Fruit fly (Drosophila melanogaster): ENCODE measurements around the gene RpS13.

RpS13 gene

DNA sequence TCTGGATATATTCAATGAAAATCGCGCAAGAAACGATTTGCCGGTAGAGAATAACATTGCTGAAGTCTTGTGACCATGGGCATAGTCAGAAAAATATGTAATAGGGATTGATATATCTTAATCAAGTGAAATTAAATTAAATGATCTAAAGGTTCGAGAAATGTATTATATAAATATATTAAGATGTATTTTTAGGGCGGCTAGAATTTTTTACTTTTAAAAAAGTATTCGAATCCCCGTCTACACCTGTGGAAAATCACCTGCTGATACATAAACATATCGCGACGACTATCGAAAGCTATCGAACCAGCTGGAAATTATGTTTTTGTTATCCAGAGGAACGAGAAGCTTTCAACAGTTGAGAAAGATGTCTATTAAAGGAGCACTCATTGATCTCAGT, 12.3 kb upstream of the RpS13 start, which contains the start of the genes CG13390 and CG17294 (continued):
- peak; percentile 99 for TF ChIP-seq gcm (GFP tag; optimal IDR thresholded peaks at IDR 0.05)
- peak; percentile 36 for TF ChIP-seq Neu2 (GFP tag; optimal IDR thresholded peaks at IDR 0.05; ENCODE audit: borderline replicate concordance)
- TF ChIP-seq dati (GFP tag; IDR thresholded peaks at IDR 0.05), result peak; percentile 98
- TF ChIP-seq CG17385 (GFP tag; optimal IDR thresholded peaks at IDR 0.05), result peak; percentile 99
- TF ChIP-seq Nf-YB (GFP tag; optimal IDR thresholded peaks at IDR 0.05), result peak; percentile 91
- peak; percentile 98 for TF ChIP-seq ATbp (GFP tag; optimal IDR thresholded peaks at IDR 0.05)
- peak; percentile 100 for TF ChIP-seq Awh (GFP tag; IDR thresholded peaks at IDR 0.05)
- TF ChIP-seq Sin3A (optimal IDR thresholded peaks at IDR 0.05), result no peak
- peak; percentile 95 for TF ChIP-seq Nf-YC (tag; optimal IDR thresholded peaks at IDR 0.05)
- peak; percentile 99 for TF ChIP-seq CG43689 (GFP tag; IDR thresholded peaks at IDR 0.05)
- TF ChIP-seq CG10366 (GFP tag; IDR thresholded peaks at IDR 0.05), result peak; percentile 99
- TF ChIP-seq CG6254 (GFP tag; optimal IDR thresholded peaks at IDR 0.05), result peak; percentile 97
- peak; percentile 91 for TF ChIP-seq TFAM (GFP tag; optimal IDR thresholded peaks at IDR 0.05)
- peak; percentile 100 for TF ChIP-seq HLH3B (GFP tag; IDR thresholded peaks at IDR 0.05)
- TF ChIP-seq CG8281 (tag; optimal IDR thresholded peaks at IDR 0.05), result peak; percentile 96
- TF ChIP-seq CG17612 (GFP tag; IDR thresholded peaks at IDR 0.05), result peak; percentile 99
- peak; percentile 100 for TF ChIP-seq CG7839 (tag; optimal IDR thresholded peaks at IDR 0.05)
- TF ChIP-seq Stat92E (GFP tag; optimal IDR thresholded peaks at IDR 0.05), result peak in 1 of 3 experiments; percentile 98
- peak; percentile 71 for TF ChIP-seq Bgb (GFP tag; IDR thresholded peaks at IDR 0.05; ENCODE audit: partially characterized antibody)
- TF ChIP-seq h (optimal IDR thresholded peaks at IDR 0.05), result no peak
- 0 out of 3 replicates have a peak, but pooled peaks have one; percentile 44 for TF ChIP-seq CG14860 (GFP tag; IDR thresholded peaks at IDR 0.05; ENCODE audit: partially characterized antibody)
- peak; percentile 100 for TF ChIP-seq Hmr (GFP tag; optimal IDR thresholded peaks at IDR 0.05)
- TF ChIP-seq CG31224 (GFP tag; IDR thresholded peaks at IDR 0.05), result peak; percentile 99
- TF ChIP-seq CG13424 (tag; optimal IDR thresholded peaks at IDR 0.05), result peak; percentile 100
- TF ChIP-seq CG14050 (GFP tag; IDR thresholded peaks at IDR 0.05), result peak; percentile 99
- peak; percentile 92 for TF ChIP-seq Hey (tag; optimal IDR thresholded peaks at IDR 0.05)
- TF ChIP-seq ftz-f1 (GFP tag; optimal IDR thresholded peaks at IDR 0.05), result peak; percentile 82
- no peak for TF ChIP-seq mld (GFP tag; IDR thresholded peaks at IDR 0.05; ENCODE audit: partially characterized antibody)
- peak; percentile 37 for TF ChIP-seq CG14965 (GFP tag; optimal IDR thresholded peaks at IDR 0.05; ENCODE audit: borderline replicate concordance)
- TF ChIP-seq CG17912 (GFP tag; optimal IDR thresholded peaks at IDR 0.05), result peak; percentile 99
- peak; percentile 100 for TF ChIP-seq unpg (GFP tag; optimal IDR thresholded peaks at IDR 0.05)
- TF ChIP-seq CHES-1-like (GFP tag; optimal IDR thresholded peaks at IDR 0.05), result peak; percentile 87
- TF ChIP-seq ro (GFP tag; IDR thresholded peaks at IDR 0.05), result peak; percentile 99
- peak; percentile 89 for TF ChIP-seq fd102C (GFP tag; optimal IDR thresholded peaks at IDR 0.05)
- TF ChIP-seq CG10321 (GFP tag; IDR thresholded peaks at IDR 0.05), result peak; percentile 90
- peak; percentile 99 for TF ChIP-seq CG11093 (GFP tag; IDR thresholded peaks at IDR 0.05)
- peak; percentile 97 for TF ChIP-seq CG4854 (GFP tag; optimal IDR thresholded peaks at IDR 0.05)
- TF ChIP-seq CG18011 (GFP tag; optimal IDR thresholded peaks at IDR 0.05), result peak; percentile 92
- peak; percentile 98 for TF ChIP-seq CkIIα-i1 (GFP tag; IDR thresholded peaks at IDR 0.05)
- peak; percentile 90 for TF ChIP-seq CG3995 (GFP tag; optimal IDR thresholded peaks at IDR 0.05)
- TF ChIP-seq Mad (GFP tag; optimal IDR thresholded peaks at IDR 0.05), result peak; percentile 96
- peak; percentile 99 for TF ChIP-seq CG12071 (GFP tag; optimal IDR thresholded peaks at IDR 0.05)
- peak; percentile 100 for TF ChIP-seq Dbx (GFP tag; IDR thresholded peaks at IDR 0.05)
- TF ChIP-seq CG1832 (GFP tag; optimal IDR thresholded peaks at IDR 0.05), result peak; percentile 2
- peak; percentile 91 for TF ChIP-seq CG7786 (GFP tag; optimal IDR thresholded peaks at IDR 0.05)
- peak; percentile 98 for TF ChIP-seq Doc2 (GFP tag; IDR thresholded peaks at IDR 0.05)
- TF ChIP-seq sug (tag; optimal IDR thresholded peaks at IDR 0.05), result peak; percentile 99
- peak; percentile 100 for TF ChIP-seq gem (tag; optimal IDR thresholded peaks at IDR 0.05)
- TF ChIP-seq stwl (tag; optimal IDR thresholded peaks at IDR 0.05), result peak; percentile 87
- peak; percentile 63 for TF ChIP-seq CG42726 (GFP tag; IDR thresholded peaks at IDR 0.05; ENCODE audit: partially characterized antibody)

All from whole organism, embryonic.